Fruit fly (Drosophila melanogaster): Measurements from ENCODE around the gene mRpL36.

mRpL36 gene

DNA sequence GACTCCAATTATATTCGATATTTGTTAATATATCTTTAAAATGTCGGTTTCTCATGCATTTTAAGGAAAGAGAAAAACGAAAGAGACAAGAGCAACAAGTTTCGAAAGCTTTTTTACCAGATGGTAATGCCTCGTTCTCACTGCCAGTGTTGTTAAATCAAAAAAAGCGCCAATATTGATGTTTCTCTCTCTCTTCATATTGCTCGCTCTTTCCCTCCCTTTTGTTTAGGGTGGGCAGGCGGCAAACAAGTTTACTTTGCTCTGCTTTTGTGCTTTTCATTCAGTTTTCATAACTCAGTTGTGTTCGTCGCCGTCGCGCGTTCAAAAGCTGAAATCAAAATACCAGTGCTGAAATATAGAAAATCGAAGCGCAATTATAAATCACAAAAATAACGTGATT lies 43.1 kb downstream of the mRpL36 start (continued):
- peak; percentile 32 for TF ChIP-seq pzg (GFP tag; optimal IDR thresholded peaks at IDR 0.05)
- TF ChIP-seq CG2116 (GFP tag; optimal IDR thresholded peaks at IDR 0.05): peak; percentile 17
- no peak for TF ChIP-seq CG10565 (GFP tag; optimal IDR thresholded peaks at IDR 0.05)
- TF ChIP-seq Fer1 (GFP tag; optimal IDR thresholded peaks at IDR 0.05): peak; percentile 81
- no peak for TF ChIP-seq tin (GFP tag; optimal IDR thresholded peaks at IDR 0.05)
- peak; percentile 31 for TF ChIP-seq CG7839 (tag; optimal IDR thresholded peaks at IDR 0.05)
- TF ChIP-seq CG5180 (GFP tag; optimal IDR thresholded peaks at IDR 0.05): peak; percentile 43
- TF ChIP-seq CG6765 (GFP tag; optimal IDR thresholded peaks at IDR 0.05): peak; percentile 66
- no peak for TF ChIP-seq en (GFP tag; optimal IDR thresholded peaks at IDR 0.05)
- peak; percentile 56; the same call in 1 of the 2 replicates for TF ChIP-seq CG32532 (GFP tag; IDR thresholded peaks at IDR 0.05)
- peak; percentile 41 for TF ChIP-seq CG12219 (GFP tag; optimal IDR thresholded peaks at IDR 0.05)
- no peak; the same call in 1 of the 2 replicates for TF ChIP-seq Nf-YA (GFP tag; IDR thresholded peaks at IDR 0.05)
- peak; percentile 76 for TF ChIP-seq CG34376 (GFP tag; optimal IDR thresholded peaks at IDR 0.05)
- peak; percentile 95 for TF ChIP-seq Med (GFP tag)
- TF ChIP-seq D19B (GFP tag; optimal IDR thresholded peaks at IDR 0.05): no peak
- no peak for TF ChIP-seq CG12104 (GFP tag; optimal IDR thresholded peaks at IDR 0.05)
- TF ChIP-seq CG16779 (GFP tag; IDR thresholded peaks at IDR 0.05): no peak
- TF ChIP-seq CG42726 (GFP tag; IDR thresholded peaks at IDR 0.05; ENCODE audit: partially characterized antibody): no peak
- TF ChIP-seq eve (GFP tag; optimal IDR thresholded peaks at IDR 0.05): peak in 1 of 2 experiments; percentile 60
- no peak for TF ChIP-seq tgo (GFP tag; IDR thresholded peaks at IDR 0.05)
- peak; percentile 42 for TF ChIP-seq chn (GFP tag; optimal IDR thresholded peaks at IDR 0.05)
- no peak for TF ChIP-seq CG11456 (GFP tag; IDR thresholded peaks at IDR 0.05)
- no peak for TF ChIP-seq CG30020 (tag; optimal IDR thresholded peaks at IDR 0.05)
- TF ChIP-seq Doc3 (GFP tag; IDR thresholded peaks at IDR 0.05; ENCODE audit: partially characterized antibody): no peak
- no peak for TF ChIP-seq ase (GFP tag; IDR thresholded peaks at IDR 0.05)
- peak; percentile 44 for TF ChIP-seq CG4707 (GFP tag; optimal IDR thresholded peaks at IDR 0.05)
- peak; percentile 29 for TF ChIP-seq CG10209 (GFP tag; optimal IDR thresholded peaks at IDR 0.05)
- TF ChIP-seq z (GFP tag; IDR thresholded peaks at IDR 0.05): no peak
- TF ChIP-seq CG17359 (tag; optimal IDR thresholded peaks at IDR 0.05): peak; percentile 42
- TF ChIP-seq toy (GFP tag; IDR thresholded peaks at IDR 0.05): no peak
- no peak for TF ChIP-seq ro (GFP tag; IDR thresholded peaks at IDR 0.05)
- TF ChIP-seq Rfx (GFP tag; IDR thresholded peaks at IDR 0.05): peak; percentile 72; the same call in 1 of the 2 replicates
- peak; percentile 55 for TF ChIP-seq CrebB (tag; optimal IDR thresholded peaks at IDR 0.05)
- TF ChIP-seq CG8089 (GFP tag; optimal IDR thresholded peaks at IDR 0.05): no peak
- TF ChIP-seq CG11398 (GFP tag; optimal IDR thresholded peaks at IDR 0.05): no peak
- no peak for TF ChIP-seq CG11560 (tag; IDR thresholded peaks at IDR 0.05)
- peak; percentile 72 for TF ChIP-seq corto (GFP tag; optimal IDR thresholded peaks at IDR 0.05)
- peak; percentile 28; the same call in 1 of the 3 replicates for TF ChIP-seq sr (GFP tag; IDR thresholded peaks at IDR 0.05)
- TF ChIP-seq NC2β (GFP tag; optimal IDR thresholded peaks at IDR 0.05): no peak
- peak; percentile 97 for TF ChIP-seq CG3163 (GFP tag; optimal IDR thresholded peaks at IDR 0.05)
- 0 out of 2 replicates have a peak, but pooled peaks have one; percentile 6 for TF ChIP-seq CG10321 (GFP tag; IDR thresholded peaks at IDR 0.05)
- peak; percentile 2 for TF ChIP-seq crc (GFP tag; optimal IDR thresholded peaks at IDR 0.05)
- peak; percentile 57 for TF ChIP-seq CG12299 (tag; optimal IDR thresholded peaks at IDR 0.05)
- peak; percentile 62 for TF ChIP-seq CG12769 (tag; optimal IDR thresholded peaks at IDR 0.05)
- no peak for TF ChIP-seq gem (tag; optimal IDR thresholded peaks at IDR 0.05)
- TF ChIP-seq sim (GFP tag; IDR thresholded peaks at IDR 0.05): no peak
- peak; percentile 67 for TF ChIP-seq CG10267 (tag; optimal IDR thresholded peaks at IDR 0.05)
- peak; percentile 51 for TF ChIP-seq YL-1 (GFP tag; optimal IDR thresholded peaks at IDR 0.05)
- no peak for TF ChIP-seq ash1 (GFP tag; optimal IDR thresholded peaks at IDR 0.05)
- TF ChIP-seq unc-4 (GFP tag; IDR thresholded peaks at IDR 0.05; ENCODE audit: partially characterized antibody): peak; percentile 51; the same call in 1 of the 2 replicates
- TF ChIP-seq CG14014 (GFP tag; IDR thresholded peaks at IDR 0.05): peak; percentile 38; the same call in 1 of the 2 replicates

Data from whole organism, embryonic.